Fruit fly (Drosophila melanogaster) whole organism, prepupa: ENCODE measurements around the gene CG11668.

Source experiments
- Blimp-1 ChIP-seq: fragments of 200-800 bp; sonication (Bioruptor generic); optimal IDR thresholded peaks from 3 replicates; lab custom pipeline; 2017; ENCODE audit warnings: missing biosample characterization, missing genetic modification characterization, mild to moderate bottlenecking, moderate library complexity, missing genetic modification reagents
- CG10631 ChIP-seq: fragments of 200-800 bp; sonication (Bioruptor generic); optimal IDR thresholded peaks from 2 replicates; lab custom pipeline; 2016; ENCODE audit warnings: missing biosample characterization, missing genetic modification characterization
- CG11294 ChIP-seq: fragments of 200-800 bp; sonication (Bioruptor generic); IDR thresholded peaks from 2 replicates; pipeline ENCODE4 v1.3.6; 2022; ENCODE audit warnings: missing biosample characterization, missing genetic modification characterization
- CG11762 ChIP-seq: fragments of 200-800 bp; sonication (Bioruptor generic); optimal IDR thresholded peaks from 3 replicates; lab custom pipeline; 2016; ENCODE audit warnings: missing biosample characterization, missing genetic modification characterization; ENCODE audit not compliant: insufficient read depth
- CG11902 ChIP-seq: fragments of 200-800 bp; sonication (Bioruptor generic); optimal IDR thresholded peaks from 3 replicates; lab custom pipeline; 2016; ENCODE audit warnings: missing biosample characterization, missing genetic modification characterization
- CG15336 ChIP-seq: fragments of 200-800 bp; sonication (Bioruptor generic); IDR thresholded peaks from 2 replicates; pipeline ENCODE4 v1.3.6; 2022; ENCODE audit warnings: missing biosample characterization, missing genetic modification characterization
- CG16779 ChIP-seq: fragments of 200-800 bp; sonication (Bioruptor generic); optimal IDR thresholded peaks from 3 replicates; lab custom pipeline; 2017; ENCODE audit warnings: missing biosample characterization, mild to moderate bottlenecking, missing genetic modification characterization
- CG32006 ChIP-seq: fragments of 200-800 bp; sonication (Bioruptor generic); optimal IDR thresholded peaks from 3 replicates; lab custom pipeline; 2017; ENCODE audit warnings: missing biosample characterization, mild to moderate bottlenecking, missing genetic modification characterization
- CG34406 ChIP-seq: fragments of 200-800 bp; sonication (Bioruptor generic); optimal IDR thresholded peaks from 3 replicates; lab custom pipeline; 2016; ENCODE audit warnings: missing biosample characterization, missing genetic modification characterization
- CG3919 ChIP-seq: fragments of 200-800 bp; sonication (Bioruptor generic); optimal IDR thresholded peaks from 3 replicates; lab custom pipeline; 2016; ENCODE audit warnings: missing biosample characterization, missing genetic modification characterization
- CG4318 ChIP-seq: fragments of 200-800 bp; sonication (Bioruptor generic); optimal IDR thresholded peaks from 3 replicates; lab custom pipeline; 2017; ENCODE audit warnings: missing biosample characterization, mild to moderate bottlenecking, missing genetic modification characterization
- CG6163 ChIP-seq: fragments of 200-800 bp; sonication (Bioruptor generic); IDR thresholded peaks from 3 replicates; pipeline ENCODE4 v1.3.6; 2022; ENCODE audit warnings: missing biosample characterization, missing genetic modification characterization
- CG6792 ChIP-seq: fragments of 200-800 bp; sonication (Bioruptor generic); optimal IDR thresholded peaks from 3 replicates; lab custom pipeline; 2016; ENCODE audit warnings: missing biosample characterization, missing genetic modification characterization
- CG6854 ChIP-seq: fragments of 200-800 bp; sonication (Bioruptor generic); optimal IDR thresholded peaks from 2 replicates; lab custom pipeline; 2017; ENCODE audit warnings: missing biosample characterization, mild to moderate bottlenecking, missing genetic modification characterization
- CG7368 ChIP-seq: fragments of 200-800 bp; sonication (Bioruptor generic); optimal IDR thresholded peaks from 3 replicates; lab custom pipeline; 2016; ENCODE audit warnings: missing biosample characterization, missing genetic modification characterization
- CG8632 ChIP-seq: fragments of 200-800 bp; sonication (Bioruptor generic); optimal IDR thresholded peaks from 3 replicates; lab custom pipeline; 2016; ENCODE audit warnings: missing biosample characterization, missing genetic modification characterization
- CG9139 ChIP-seq: fragments of 200-800 bp; sonication (Bioruptor generic); optimal IDR thresholded peaks from 3 replicates; lab custom pipeline; 2017; ENCODE audit warnings: missing biosample characterization, mild to moderate bottlenecking, missing genetic modification characterization
- Eip75B ChIP-seq: fragments of 200-800 bp; sonication (Bioruptor generic); optimal IDR thresholded peaks from 3 replicates; lab custom pipeline; 2016; ENCODE audit warnings: missing biosample characterization, missing genetic modification characterization
- Eip78C ChIP-seq: fragments of 200-800 bp; sonication (Bioruptor generic); peaks from one replicate; lab custom pipeline; 2016; ENCODE audit warnings: missing biosample characterization, missing genetic modification characterization
- Ets21C ChIP-seq: fragments of 200-800 bp; sonication (Bioruptor generic); optimal IDR thresholded peaks from 3 replicates; lab custom pipeline; 2016; ENCODE audit warnings: missing biosample characterization, missing genetic modification characterization
- Ets96B ChIP-seq: fragments of 200-800 bp; optimal IDR thresholded peaks from 2 replicates; lab custom pipeline; 2019; ENCODE audit warnings: missing biosample characterization, mild to moderate bottlenecking, missing genetic modification characterization, moderate library complexity
- Gug ChIP-seq: fragments of 200-800 bp; sonication (Bioruptor generic); IDR thresholded peaks from 2 replicates; pipeline ENCODE4 v1.3.6; 2022; ENCODE audit warnings: missing biosample characterization, missing genetic modification characterization
- Hr38 ChIP-seq: sonication (Bioruptor generic); optimal IDR thresholded peaks from 2 replicates; lab custom pipeline; 2016; ENCODE audit warnings: missing biosample characterization, missing genetic modification characterization
- Hr39 ChIP-seq: fragments of 200-800 bp; sonication (Bioruptor generic); optimal IDR thresholded peaks from 2 replicates; lab custom pipeline; 2016; ENCODE audit warnings: missing biosample characterization, missing genetic modification characterization
- Hr4 ChIP-seq: fragments of 200-800 bp; sonication (Bioruptor generic); optimal IDR thresholded peaks from 3 replicates; lab custom pipeline; 2016; ENCODE audit warnings: missing biosample characterization, missing genetic modification characterization
- Lpt ChIP-seq: fragments of 200-800 bp; sonication (Bioruptor generic); optimal IDR thresholded peaks from 3 replicates; lab custom pipeline; 2016; ENCODE audit warnings: missing biosample characterization, missing genetic modification characterization
- Met ChIP-seq: fragments of 200-800 bp; sonication (Bioruptor generic); optimal IDR thresholded peaks from 3 replicates; lab custom pipeline; 2016; ENCODE audit warnings: missing biosample characterization, missing genetic modification characterization
- OdsH ChIP-seq: fragments of 200-800 bp; sonication (Bioruptor generic); optimal IDR thresholded peaks from 3 replicates; lab custom pipeline; 2016; ENCODE audit warnings: missing biosample characterization, missing genetic modification characterization
- Sox102F ChIP-seq: fragments of 200-800 bp; sonication (Bioruptor generic); optimal IDR thresholded peaks from 2 replicates; lab custom pipeline; 2016; ENCODE audit warnings: missing biosample characterization, mild to moderate bottlenecking, missing genetic modification characterization
- Sox15 ChIP-seq: fragments of 200-800 bp; sonication (Bioruptor generic); optimal IDR thresholded peaks from 3 replicates; lab custom pipeline; 2016; ENCODE audit warnings: missing biosample characterization, missing genetic modification characterization
- achi ChIP-seq: fragments of 200-800 bp; sonication (Bioruptor generic); optimal IDR thresholded peaks from 3 replicates; lab custom pipeline; 2016; ENCODE audit warnings: missing biosample characterization, missing genetic modification characterization
- acj6 ChIP-seq: fragments of 200-800 bp; sonication (Bioruptor generic); optimal IDR thresholded peaks from 3 replicates; lab custom pipeline; 2016; ENCODE audit warnings: missing biosample characterization, missing genetic modification characterization
- cyc ChIP-seq: fragments of 200-800 bp; sonication (Bioruptor generic); optimal IDR thresholded peaks from 3 replicates; lab custom pipeline; 2016; ENCODE audit warnings: missing biosample characterization, missing genetic modification characterization
- dsx ChIP-seq: fragments of 200-800 bp; optimal IDR thresholded peaks from 3 replicates; lab custom pipeline; 2019; ENCODE audit warnings: missing biosample characterization, mild to moderate bottlenecking, missing genetic modification characterization, moderate library complexity; ENCODE audit not compliant: poor library complexity, severe bottlenecking
- eg ChIP-seq: fragments of 200-800 bp; sonication (Bioruptor generic); IDR thresholded peaks from 3 replicates; pipeline ENCODE4 v1.3.6; 2022; ENCODE audit warnings: missing biosample characterization, missing genetic modification characterization
- fd59A ChIP-seq: fragments of 200-800 bp; sonication (Bioruptor generic); optimal IDR thresholded peaks from 2 replicates; lab custom pipeline; 2017; ENCODE audit warnings: missing biosample characterization, mild to moderate bottlenecking, missing genetic modification characterization, missing genetic modification reagents
- fd85E ChIP-seq: fragments of 200-800 bp; sonication (Bioruptor generic); optimal IDR thresholded peaks from 3 replicates; lab custom pipeline; 2016; ENCODE audit warnings: missing biosample characterization, missing genetic modification characterization
- fkh ChIP-seq: fragments of 200-800 bp; sonication (Bioruptor generic); optimal IDR thresholded peaks from 3 replicates; lab custom pipeline; 2017; ENCODE audit warnings: missing biosample characterization, mild to moderate bottlenecking, missing genetic modification characterization, moderate library complexity
- lz ChIP-seq: fragments of 200-800 bp; sonication (Bioruptor generic); optimal IDR thresholded peaks from 3 replicates; lab custom pipeline; 2016; ENCODE audit warnings: missing biosample characterization, missing genetic modification characterization
- net ChIP-seq: fragments of 200-800 bp; sonication (Bioruptor generic); optimal IDR thresholded peaks from 3 replicates; lab custom pipeline; 2016; ENCODE audit warnings: missing biosample characterization, missing genetic modification characterization
- pdm3 ChIP-seq: fragments of 200-800 bp; sonication (Bioruptor generic); optimal IDR thresholded peaks from 3 replicates; lab custom pipeline; 2016; ENCODE audit warnings: missing biosample characterization, missing genetic modification characterization
- salr ChIP-seq, 2 experiments: fragments of 200-800 bp; sonication (Bioruptor generic); optimal IDR thresholded peaks; 3 replicates each; lab custom pipeline; 2016 to 2018; ENCODE audit warnings: missing biosample characterization in 2 of 2, missing genetic modification characterization in 2 of 2, mild to moderate bottlenecking in 1 of 2
- spab ChIP-seq: fragments of 200-800 bp; sonication (Bioruptor generic); optimal IDR thresholded peaks from 2 replicates; lab custom pipeline; 2017; ENCODE audit warnings: missing biosample characterization, mild to moderate bottlenecking, missing genetic modification characterization, missing genetic modification reagents
- ss ChIP-seq, 2 experiments: fragments of 200-800 bp; sonication (Bioruptor generic); optimal IDR thresholded peaks; 2 replicates in 1 of 2; 3 replicates in 1 of 2; lab custom pipeline; 2017 to 2018; ENCODE audit warnings: mild to moderate bottlenecking in 2 of 2, missing biosample characterization in 2 of 2, missing genetic modification characterization in 2 of 2, moderate library complexity in 1 of 2
- svp ChIP-seq: fragments of 200-800 bp; sonication (Bioruptor generic); peaks from one replicate; lab custom pipeline; 2016; ENCODE audit warnings: missing biosample characterization, missing genetic modification characterization
- vri ChIP-seq: fragments of 200-800 bp; sonication (Bioruptor generic); optimal IDR thresholded peaks from 3 replicates; lab custom pipeline; 2016; ENCODE audit warnings: missing biosample characterization, mild to moderate bottlenecking, missing genetic modification characterization

CG11668 gene

DNA sequence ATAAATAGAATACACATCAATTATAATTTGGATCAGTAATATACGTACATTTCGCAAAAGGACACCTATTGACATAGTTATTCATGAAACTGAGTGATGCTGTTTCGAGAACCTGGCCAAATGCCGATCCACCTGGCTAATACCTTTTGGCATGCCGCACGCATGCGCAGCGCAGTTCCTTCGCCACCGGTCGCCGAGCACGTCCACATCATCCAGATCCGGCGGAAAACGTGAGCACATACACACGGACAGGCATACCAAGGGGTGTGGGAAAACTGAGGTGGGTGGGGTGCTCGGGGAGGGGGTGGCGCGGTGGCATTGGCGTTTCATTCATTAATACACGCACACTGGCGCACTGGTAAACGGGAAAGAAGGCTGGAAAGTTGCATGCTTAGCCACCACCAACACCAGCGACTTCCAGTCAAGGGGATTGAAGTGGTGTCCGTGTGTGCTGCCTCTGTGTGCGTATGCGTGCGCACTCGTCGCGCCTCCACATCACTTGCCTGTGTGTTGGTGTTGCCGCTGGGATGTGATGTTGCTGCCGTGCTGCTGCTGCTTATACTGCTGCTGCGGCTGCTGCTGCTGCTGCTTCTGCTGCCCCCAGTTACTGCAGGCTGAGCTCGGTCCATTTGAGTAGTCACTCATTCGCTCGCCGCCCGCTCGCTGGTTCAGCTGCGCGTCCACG, 19.1 kb downstream of the CG11668 start, which contains the start of gene sim:
Gene sim, plus strand, starts transcription at position 635 of the 685 bp plus-strand sequence.
- peak in 1 of 2 experiments; percentile 42 for TF ChIP-seq ss (GFP tag; optimal IDR thresholded peaks at IDR 0.05; lab: Kevin White, UChicago)
- 0 out of 3 replicates have a peak, but pooled peaks have one; percentile 28 for TF ChIP-seq eg (GFP tag; lab: Robert Waterston, UW)
- peak; percentile 46 for TF ChIP-seq CG3919 (GFP tag; lab: Kevin White, UChicago)
- TF ChIP-seq Blimp-1 (GFP tag; lab: Kevin White, UChicago), result no peak

DNA sequence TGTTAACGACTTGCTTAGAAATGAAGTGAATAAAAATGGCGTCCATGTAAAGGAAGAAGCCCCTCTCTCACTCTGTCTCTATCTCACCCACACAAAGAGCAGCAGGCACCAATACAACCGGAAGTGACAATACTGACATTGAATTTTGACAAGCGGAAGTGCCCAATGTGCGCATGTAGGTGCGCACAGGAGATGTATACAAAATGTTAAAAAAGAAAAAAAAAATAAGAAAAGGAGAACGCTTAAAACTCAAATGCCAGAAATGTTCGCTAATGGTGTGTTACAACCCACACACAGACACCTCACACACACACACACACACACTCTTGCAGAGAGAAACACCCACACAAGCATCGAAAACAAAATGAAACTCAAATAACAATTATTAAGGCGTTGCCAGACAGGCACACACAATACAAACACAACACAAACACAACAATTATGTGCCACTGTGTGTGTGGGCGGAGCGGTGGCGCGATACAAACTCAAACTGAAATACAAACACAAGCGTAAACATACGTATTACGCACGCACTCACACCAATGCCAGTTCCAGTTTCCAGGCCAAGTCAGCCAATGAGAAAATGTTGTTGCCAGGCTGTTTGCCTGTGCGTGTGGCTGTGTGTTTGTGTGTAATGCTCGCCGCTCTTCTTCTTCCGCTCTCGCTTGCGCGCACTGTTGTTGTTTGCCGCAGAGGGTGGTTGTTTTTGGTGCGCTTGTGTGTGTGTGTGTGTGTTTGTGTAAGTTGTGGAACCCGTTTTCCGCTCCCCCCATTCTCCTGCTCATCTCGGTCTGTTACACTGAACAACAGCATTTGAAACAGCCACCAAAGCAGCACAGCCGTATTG, 25.8 kb downstream of the CG11668 start:
- TF ChIP-seq CG6163 (GFP tag; lab: Robert Waterston, UW) (peak; percentile 25; the same call in 1 of the 3 replicates), spab (GFP tag; lab: Kevin White, UChicago) (no peak), CG34406 (no peak), fkh (peak; percentile 96), Sox102F (GFP tag; lab: Kevin White, UChicago) (no peak), CG8632 (GFP tag; lab: Kevin White, UChicago) (no peak), Eip75B (GFP tag; lab: Kevin White, UChicago) (no peak), CG15336 (no peak), Hr38 (GFP tag; lab: Kevin White, UChicago) (no peak), CG11902 (GFP tag; lab: Kevin White, UChicago) (no peak), CG7368 (GFP tag; lab: Kevin White, UChicago) (no peak), Sox15 (no peak), CG11762 (GFP tag; lab: Kevin White, UChicago) (no peak), Blimp-1 (GFP tag; lab: Kevin White, UChicago) (no peak), Met (GFP tag; lab: Kevin White, UChicago) (no peak), salr (GFP tag; optimal IDR thresholded peaks at IDR 0.05; lab: Kevin White, UChicago) (no peak), Hr4 (no peak), CG3919 (GFP tag; lab: Kevin White, UChicago) (no peak), CG6792 (GFP tag; lab: Kevin White, UChicago) (peak; percentile 3), ss (GFP tag; optimal IDR thresholded peaks at IDR 0.05; lab: Kevin White, UChicago) (peak; percentile 36 to 54), lz (GFP tag; lab: Kevin White, UChicago) (no peak), CG32006 (GFP tag; lab: Kevin White, UChicago) (peak; percentile 49), svp (GFP tag; lab: Kevin White, UChicago) (no peak), pdm3 (no peak), Gug (GFP tag; lab: Robert Waterston, UW) (no peak), fd85E (no peak), OdsH (GFP tag; lab: Kevin White, UChicago) (no peak), net (no peak), CG6854 (GFP tag; lab: Kevin White, UChicago) (no peak), eg (GFP tag; lab: Robert Waterston, UW) (peak; percentile 8; the same call in 1 of the 3 replicates), vri (no peak), CG10631 (GFP tag; lab: Kevin White, UChicago) (no peak), CG16779 (no peak), CG9139 (no peak), CG4318 (GFP tag; lab: Kevin White, UChicago) (no peak), acj6 (GFP tag; lab: Kevin White, UChicago) (no peak), Hr39 (GFP tag; lab: Kevin White, UChicago) (no peak), Lpt (GFP tag; lab: Kevin White, UChicago) (no peak), Eip78C (peak; percentile 48), achi (GFP tag; lab: Kevin White, UChicago) (no peak), fd59A (GFP tag; lab: Kevin White, UChicago) (no peak), Ets21C (no peak), cyc (GFP tag; lab: Kevin White, UChicago) (no peak), Ets96B (tag; lab: Kevin White, UChicago) (no peak), dsx (GFP tag; lab: Kevin White, UChicago) (no peak), CG11294 (GFP tag; lab: Robert Waterston, UW) (no peak)
